Worm (Caenorhabditis elegans) whole organism, early embryonic: ENCODE measurements around the gene dpyd-1.
A peak's percentile ranks its signal among the peaks of the same experiment; 100 is the strongest.

Source experiments
- B0310.2 ChIP-seq: sonication (generic microtip); optimal IDR thresholded peaks from 2 replicates; lab custom pipeline; 2016; ENCODE audit warnings: mild to moderate bottlenecking, missing genetic modification characterization, missing compliant biosample characterization
- F13C5.2 ChIP-seq: sonication (generic microtip); optimal IDR thresholded peaks from 2 replicates; lab custom pipeline; 2017; ENCODE audit warnings: mild to moderate bottlenecking, missing genetic modification characterization, inconsistent platforms, missing compliant biosample characterization
- aly-1 ChIP-seq: sonication (generic microtip); optimal IDR thresholded peaks from 2 replicates; lab custom pipeline; 2016; ENCODE audit warnings: missing genetic modification characterization, missing compliant biosample characterization
- ama-1 ChIP-seq: fragments of 150-350 bp; optimal IDR thresholded peaks from 2 replicates; lab custom pipeline; 2014
- ceh-13 ChIP-seq: fragments of 200-800 bp; sonication (Bioruptor generic); optimal IDR thresholded peaks from 2 replicates; lab custom pipeline; 2018; ENCODE audit warnings: mild to moderate bottlenecking, missing genetic modification characterization, missing compliant biosample characterization
- ceh-36 ChIP-seq: sonication (generic microtip); optimal IDR thresholded peaks from 2 replicates; lab custom pipeline; 2016; ENCODE audit warnings: missing genetic modification characterization, inconsistent platforms, missing compliant biosample characterization
- ets-7 ChIP-seq: sonication (generic microtip); optimal IDR thresholded peaks from 2 replicates; lab custom pipeline; 2016; ENCODE audit warnings: missing genotype, missing genetic modification characterization, missing compliant biosample characterization
- flt-1 ChIP-seq: fragments of 200-800 bp; sonication (Bioruptor generic); IDR thresholded peaks from 2 replicates; pipeline ENCODE4 v1.3.6; 2022; ENCODE audit warnings: missing genetic modification characterization, missing compliant biosample characterization
- hmbx-1 ChIP-seq: sonication (generic microtip); optimal IDR thresholded peaks from 2 replicates; lab custom pipeline; 2016; ENCODE audit warnings: mild to moderate bottlenecking, missing genetic modification characterization, missing compliant biosample characterization
- hmg-4 ChIP-seq: fragments of 200-800 bp; sonication (Bioruptor generic); optimal IDR thresholded peaks from 2 replicates; lab custom pipeline; 2018; ENCODE audit warnings: mild to moderate bottlenecking, missing genetic modification characterization, missing compliant biosample characterization
- hnd-1 ChIP-seq: sonication (generic microtip); optimal IDR thresholded peaks from 2 replicates; lab custom pipeline; 2016; ENCODE audit warnings: missing genetic modification characterization, missing compliant biosample characterization
- pes-1 ChIP-seq: fragments of 200-800 bp; sonication (Bioruptor generic); IDR thresholded peaks from 2 replicates; pipeline ENCODE4 v1.3.6; 2022; ENCODE audit warnings: missing genetic modification reagents, missing genetic modification characterization, missing compliant biosample characterization
- scrt-1 ChIP-seq: fragments of 200-800 bp; sonication (Bioruptor generic); IDR thresholded peaks from 2 replicates; pipeline ENCODE4 v1.3.6; 2022; ENCODE audit warnings: missing genetic modification characterization, missing compliant biosample characterization
- sea-1 ChIP-seq: fragments of 200-800 bp; sonication (Bioruptor generic); conservative IDR thresholded peaks from 2 replicates; pipeline ENCODE4 v1.3.6; 2022; ENCODE audit warnings: missing genetic modification characterization, missing compliant biosample characterization
- tbx-11 ChIP-seq: fragments of 200-800 bp; sonication (Bioruptor generic); IDR thresholded peaks from 2 replicates; pipeline ENCODE4 v1.3.6; 2022; ENCODE audit warnings: missing genetic modification characterization, missing compliant biosample characterization
- tbx-37 ChIP-seq: fragments of 200-800 bp; sonication (Bioruptor generic); conservative IDR thresholded peaks from 2 replicates; pipeline ENCODE4 v1.3.6; 2022; ENCODE audit warnings: missing genetic modification reagents, missing genetic modification characterization, missing compliant biosample characterization
- tra-4 ChIP-seq: sonication (generic microtip); optimal IDR thresholded peaks from 2 replicates; lab custom pipeline; 2017; ENCODE audit warnings: missing genetic modification characterization, missing compliant biosample characterization

Gene dpyd-1

ce11 chrX:5517063-5517462 is 49.4 kb downstream of the dpyd-1 start, which contains the start of gene T23F2.5:
Gene T23F2.5, minus strand, starts transcription at chrX:5517163.
- no peak for TF ChIP-seq tbx-11 (GFP tag; lab: Robert Waterston, UW)
- no peak for TF ChIP-seq ceh-36 (tag; lab: Kevin White, UChicago)
- TF ChIP-seq sea-1 (GFP tag; lab: Robert Waterston, UW) = no peak
- no peak for TF ChIP-seq scrt-1 (GFP tag; lab: Robert Waterston, UW)
- no peak for TF ChIP-seq F13C5.2
- no peak for TF ChIP-seq ceh-13 (GFP tag; lab: Kevin White, UChicago)
- TF ChIP-seq tbx-37 (GFP tag; lab: Robert Waterston, UW) = no peak
- no peak for TF ChIP-seq hmbx-1 (tag; lab: Kevin White, UChicago)
- TF ChIP-seq flt-1 = no peak

- TF ChIP-seq tbx-37 (GFP tag; lab: Robert Waterston, UW) = no peak
- no peak for TF ChIP-seq scrt-1 (GFP tag; lab: Robert Waterston, UW)
- TF ChIP-seq hmbx-1 (tag; lab: Kevin White, UChicago) = no peak
- TF ChIP-seq aly-1 (tag; lab: Kevin White, UChicago) = no peak
- no peak for TF ChIP-seq F13C5.2
- TF ChIP-seq ceh-13 (GFP tag; lab: Kevin White, UChicago) = no peak
- no peak for TF ChIP-seq pes-1 (GFP tag; lab: Robert Waterston, UW)
- TF ChIP-seq ama-1 (lab: Kevin White, UChicago) = no peak
- no peak for TF ChIP-seq B0310.2 (tag; lab: Kevin White, UChicago)
- no peak for TF ChIP-seq tbx-11 (GFP tag; lab: Robert Waterston, UW)
- TF ChIP-seq ceh-36 (tag; lab: Kevin White, UChicago) = no peak
- no peak for TF ChIP-seq flt-1
- TF ChIP-seq sea-1 (GFP tag; lab: Robert Waterston, UW) = no peak
Observed at ce11 chrX:5517844-5518243, 50.2 kb downstream of the dpyd-1 start.

- TF ChIP-seq hmg-4 (peak; percentile 82), tra-4 (tag; lab: Kevin White, UChicago) (no peak), hnd-1 (tag; lab: Kevin White, UChicago) (no peak), B0310.2 (tag; lab: Kevin White, UChicago) (no peak), pes-1 (GFP tag; lab: Robert Waterston, UW) (0 out of 2 replicates have a peak, but pooled peaks have one; percentile 22), aly-1 (tag; lab: Kevin White, UChicago) (peak; percentile 30), ets-7 (no peak), ceh-36 (tag; lab: Kevin White, UChicago) (no peak), flt-1 (no peak), F13C5.2 (no peak), ceh-13 (GFP tag; lab: Kevin White, UChicago) (no peak), tbx-11 (GFP tag; lab: Robert Waterston, UW) (0 out of 2 replicates have a peak, but pooled peaks have one; percentile 11), sea-1 (GFP tag; lab: Robert Waterston, UW) (peak; percentile 65; the same call in 1 of the 2 replicates)
Observed at ce11 chrX:5518352-5518751, 50.7 kb downstream of the dpyd-1 start.

- TF ChIP-seq pes-1 (GFP tag; lab: Robert Waterston, UW) (no peak), scrt-1 (GFP tag; lab: Robert Waterston, UW) (no peak), ets-7 (no peak), sea-1 (GFP tag; lab: Robert Waterston, UW) (no peak), tra-4 (tag; lab: Kevin White, UChicago) (no peak), flt-1 (no peak), hnd-1 (tag; lab: Kevin White, UChicago) (no peak), tbx-11 (GFP tag; lab: Robert Waterston, UW) (no peak), aly-1 (tag; lab: Kevin White, UChicago) (no peak), hmbx-1 (tag; lab: Kevin White, UChicago) (no peak), B0310.2 (tag; lab: Kevin White, UChicago) (no peak)
Observed at ce11 chrX:5519567-5519966, 51.9 kb downstream of the dpyd-1 start.
